Worm (Caenorhabditis elegans): ENCODE results near the gene ubc-22.

The ubc-22 gene

DNA sequence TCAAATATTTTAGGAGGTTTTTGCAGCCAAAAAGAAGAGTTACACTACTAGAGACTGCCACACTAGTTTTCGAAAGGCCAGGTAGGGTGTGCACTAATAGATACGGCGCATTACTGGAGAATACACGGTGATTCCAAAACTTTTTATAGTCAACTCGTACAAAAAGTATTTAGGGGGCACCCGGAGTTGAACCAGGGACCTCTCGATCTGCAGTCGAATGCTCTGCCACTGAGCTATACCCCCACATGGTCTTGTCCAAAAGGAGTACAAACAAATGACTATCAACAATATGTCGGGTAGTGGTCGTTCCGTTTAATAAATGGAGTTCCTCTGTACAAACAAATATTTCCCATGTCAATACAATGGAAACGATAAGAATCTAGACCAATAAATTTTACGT lies 51.0 kb downstream of the ubc-22 start (continued):
- TF ChIP-seq arid-1 (GFP tag; conservative IDR thresholded peaks at IDR 0.05) = peak; percentile 71; the same call in 1 of the 2 replicates
- peak; percentile 89; the same call in 1 of the 2 replicates for TF ChIP-seq F44E2.7 (GFP tag; IDR thresholded peaks at IDR 0.05)
- TF ChIP-seq mdt-29 (GFP tag; IDR thresholded peaks at IDR 0.05) = no peak
- TF ChIP-seq egl-43 (GFP tag; IDR thresholded peaks at IDR 0.05) = peak; percentile 78
- TF ChIP-seq pha-4 (GFP tag; IDR thresholded peaks at IDR 0.05) = peak; percentile 68; the same call in 1 of the 2 replicates
- no peak for TF ChIP-seq pha-4 (tag; optimal IDR thresholded peaks at IDR 0.05)
- no peak for TF ChIP-seq ceh-28 (tag; optimal IDR thresholded peaks at IDR 0.05)
- TF ChIP-seq ceh-82 (tag; optimal IDR thresholded peaks at IDR 0.05) = no peak
- no peak for TF ChIP-seq nhr-48 (tag; optimal IDR thresholded peaks at IDR 0.05)
- TF ChIP-seq spr-1 (tag; optimal IDR thresholded peaks at IDR 0.05) = no peak
- TF ChIP-seq skn-1 (tag; optimal IDR thresholded peaks at IDR 0.05) = no peak
- TF ChIP-seq vab-7 (GFP tag; IDR thresholded peaks at IDR 0.05) = peak; percentile 61; the same call in 1 of the 2 replicates
- TF ChIP-seq nhr-102 (tag; optimal IDR thresholded peaks at IDR 0.05) = no peak
- TF ChIP-seq nhr-76 (tag; optimal IDR thresholded peaks at IDR 0.05) = no peak
- no peak for TF ChIP-seq aha-1 (tag)
- peak; percentile 60 for TF ChIP-seq mes-2 (tag; optimal IDR thresholded peaks at IDR 0.05; ENCODE audit: poor library complexity, severe bottlenecking)
- TF ChIP-seq daf-8 (GFP tag; IDR thresholded peaks at IDR 0.05) = no peak
- TF ChIP-seq dmd-6 (GFP tag; IDR thresholded peaks at IDR 0.05) = peak; percentile 47
- TF ChIP-seq R02D3.7 (tag; optimal IDR thresholded peaks at IDR 0.05) = no peak
- TF ChIP-seq Y75B8A.6 (GFP tag; IDR thresholded peaks at IDR 0.05) = no peak
- peak; percentile 34; the same call in 1 of the 2 replicates for TF ChIP-seq lin-38 (GFP tag; IDR thresholded peaks at IDR 0.05)
- no peak for TF ChIP-seq dmd-9 (GFP tag; IDR thresholded peaks at IDR 0.05)
- TF ChIP-seq lin-39 (tag; optimal IDR thresholded peaks at IDR 0.05) = no peak
- no peak for TF ChIP-seq hif-1 (tag; optimal IDR thresholded peaks at IDR 0.05)
- no peak for TF ChIP-seq snpc-4 (tag; optimal IDR thresholded peaks at IDR 0.05)
- peak; percentile 37; the same call in 1 of the 2 replicates for TF ChIP-seq madf-9 (GFP tag; conservative IDR thresholded peaks at IDR 0.05)
- TF ChIP-seq nhr-77 (tag; optimal IDR thresholded peaks at IDR 0.05) = peak; percentile 27
- TF ChIP-seq saeg-2 (GFP tag; IDR thresholded peaks at IDR 0.05) = no peak
- TF ChIP-seq dve-1 (tag; optimal IDR thresholded peaks at IDR 0.05; ENCODE audit: insufficient read depth) = peak; percentile 57
- peak; percentile 34; the same call in 1 of the 2 replicates for TF ChIP-seq mxl-2 (GFP tag; conservative IDR thresholded peaks at IDR 0.05)
- no peak for TF ChIP-seq egl-27 (tag; optimal IDR thresholded peaks at IDR 0.05)
- no peak for TF ChIP-seq ztf-11 (tag; optimal IDR thresholded peaks at IDR 0.05)
- TF ChIP-seq hmg-1.1 (GFP tag; IDR thresholded peaks at IDR 0.05) = no peak
- peak; percentile 6 for TF ChIP-seq nhr-6 (tag; optimal IDR thresholded peaks at IDR 0.05)
- 0 out of 2 replicates have a peak, but pooled peaks have one; percentile 10 for TF ChIP-seq ceh-44 (GFP tag; IDR thresholded peaks at IDR 0.05)
- TF ChIP-seq hlh-30 (tag; optimal IDR thresholded peaks at IDR 0.05; ENCODE audit: insufficient read depth) = no peak
- TF ChIP-seq ztf-7 (tag; optimal IDR thresholded peaks at IDR 0.05) = no peak
- TF ChIP-seq daf-16 (GFP tag; optimal IDR thresholded peaks at IDR 0.05) = no peak
- peak; percentile 53 for TF ChIP-seq daf-16 (tag; optimal IDR thresholded peaks at IDR 0.05)
- TF ChIP-seq lin-1 (GFP tag; IDR thresholded peaks at IDR 0.05) = peak; percentile 35; the same call in 1 of the 2 replicates
- peak; percentile 66; the same call in 1 of the 2 replicates for TF ChIP-seq tra-1 (GFP tag; IDR thresholded peaks at IDR 0.05)
- peak; percentile 23 for TF ChIP-seq nhr-28 (tag; optimal IDR thresholded peaks at IDR 0.05)
- no peak for TF ChIP-seq cey-2 (tag; optimal IDR thresholded peaks at IDR 0.05; ENCODE audit: borderline replicate concordance, insufficient read depth)
- 0 out of 2 replicates have a peak, but pooled peaks have one; percentile 41 for TF ChIP-seq php-3 (GFP tag; IDR thresholded peaks at IDR 0.05)
- TF ChIP-seq hlh-11 (tag; optimal IDR thresholded peaks at IDR 0.05) = peak; percentile 12
- no peak for TF ChIP-seq zfp-2 (tag; optimal IDR thresholded peaks at IDR 0.05)
- no peak for TF ChIP-seq duxl-1 (tag; optimal IDR thresholded peaks at IDR 0.05; ENCODE audit: poor library complexity)
- TF ChIP-seq Y105C5A.15 (GFP tag; IDR thresholded peaks at IDR 0.05) = peak; percentile 81; the same call in 1 of the 2 replicates
- TF ChIP-seq daf-19 (GFP tag; conservative IDR thresholded peaks at IDR 0.05) = 0 out of 2 replicates have a peak, but pooled peaks have one; percentile 45
- TF ChIP-seq set-16 (GFP tag; IDR thresholded peaks at IDR 0.05) = no peak
- TF ChIP-seq daf-12 (tag; optimal IDR thresholded peaks at IDR 0.05) = no peak
